Fruit fly (Drosophila melanogaster) S2 (cell line): ENCODE measurements around the gene CG11920.
"Not testable (repeated sequence)": the region's sequence is repeated elsewhere in the genome, so short reads cannot be mapped to it uniquely, and the experiment has no call there.

Experiments
- CG8478 ChIP-seq: fragments of >200 bp; optimal IDR thresholded peaks from 2 replicates; lab custom pipeline; 2018
- CTCF ChIP-seq, 2 experiments: fragments of >200 bp; optimal IDR thresholded peaks; 2 replicates each; lab custom pipeline; 2018

The CG11920 gene

dm6 chr3R:25097486-25097885 lies 22.8 kb downstream of the CG11920 start, which contains the start of the genes CG33095 and CG33096:
TSS of gene CG33095 (plus strand) at chr3R:25097672.
TSS of gene CG33096 (plus strand) at chr3R:25097672.
- TF ChIP-seq CTCF (optimal IDR thresholded peaks at IDR 0.05; lab: Kevin White, UChicago) (no peak), CG8478 (lab: Kevin White, UChicago) (no peak)

dm6 chr3R:25102253-25102652 lies 27.6 kb downstream of the CG11920 start, which contains the start of gene CG45095:
TSS of gene CG45095 (plus strand) at chr3R:25102553.
- no peak for TF ChIP-seq CG8478 (lab: Kevin White, UChicago)
- TF ChIP-seq CTCF (optimal IDR thresholded peaks at IDR 0.05; lab: Kevin White, UChicago) = no peak

dm6 chr3R:25108932-25109331 lies 34.3 kb downstream of the CG11920 start, which contains the start of gene CG34027:
TSS of gene CG34027 (minus strand) at chr3R:25109032.
- no peak for TF ChIP-seq CTCF (optimal IDR thresholded peaks at IDR 0.05; lab: Kevin White, UChicago)
- TF ChIP-seq CG8478 (lab: Kevin White, UChicago) = no peak

- TF ChIP-seq CG8478 (lab: Kevin White, UChicago) = no peak
- peak; percentile 38 to 68 for TF ChIP-seq CTCF (optimal IDR thresholded peaks at IDR 0.05; lab: Kevin White, UChicago)
Measured at dm6 chr3R:25112466-25112939, 37.8 kb downstream of the CG11920 start, which contains the start of gene Nepl16. TSS of gene Nepl16 (minus strand) at chr3R:25112516.

dm6 chr3R:25122736-25123211 lies 48.1 kb downstream of the CG11920 start, which contains the start of the genes CG31510 and TTLL5:
TSS of gene CG31510 (minus strand) at chr3R:25122920.
TSS of gene TTLL5 (minus strand) at chr3R:25122920.
- TF ChIP-seq CTCF (optimal IDR thresholded peaks at IDR 0.05; lab: Kevin White, UChicago) (no peak), CG8478 (lab: Kevin White, UChicago) (no peak)

- TF ChIP-seq CTCF (optimal IDR thresholded peaks at IDR 0.05; lab: Kevin White, UChicago); CG8478 (lab: Kevin White, UChicago): not testable (repeated sequence)
Measured at dm6 chr3R:25123262-25123661, 48.6 kb downstream of the CG11920 start, which contains the start of gene vig2. TSS of gene vig2 (plus strand) at chr3R:25123373.
